Worm (Caenorhabditis elegans): ENCODE data around the gene nep-13.

Gene nep-13

DNA sequence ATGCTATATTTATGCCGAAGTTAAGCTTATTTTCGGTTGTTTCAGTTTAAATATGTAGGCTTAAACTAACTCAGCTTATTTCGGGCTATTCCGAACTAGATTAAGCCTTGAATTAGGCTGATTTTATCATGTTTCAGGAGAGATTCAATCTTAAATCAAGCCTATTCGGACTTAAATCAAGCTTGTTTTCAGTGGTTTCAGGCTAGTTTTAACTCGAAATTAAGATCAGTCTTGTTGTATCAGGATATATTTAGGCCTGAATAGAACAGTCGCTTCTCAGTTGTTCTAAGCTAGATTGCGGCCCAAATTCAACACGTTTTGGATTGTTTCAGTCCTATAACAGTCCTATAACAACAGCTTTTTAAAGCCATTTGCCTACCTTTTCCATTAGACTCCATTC, 30.7 kb upstream of the nep-13 start:
- no peak for TF ChIP-seq zag-1 (tag; optimal IDR thresholded peaks at IDR 0.05)
- no peak for TF ChIP-seq ceh-16 (tag; optimal IDR thresholded peaks at IDR 0.05)
- no peak for TF ChIP-seq mab-5 (tag; optimal IDR thresholded peaks at IDR 0.05)
- no peak for TF ChIP-seq nhr-23 (tag; optimal IDR thresholded peaks at IDR 0.05)
- no peak for TF ChIP-seq Y55F3AM.14 (GFP tag; optimal IDR thresholded peaks at IDR 0.05)

DNA sequence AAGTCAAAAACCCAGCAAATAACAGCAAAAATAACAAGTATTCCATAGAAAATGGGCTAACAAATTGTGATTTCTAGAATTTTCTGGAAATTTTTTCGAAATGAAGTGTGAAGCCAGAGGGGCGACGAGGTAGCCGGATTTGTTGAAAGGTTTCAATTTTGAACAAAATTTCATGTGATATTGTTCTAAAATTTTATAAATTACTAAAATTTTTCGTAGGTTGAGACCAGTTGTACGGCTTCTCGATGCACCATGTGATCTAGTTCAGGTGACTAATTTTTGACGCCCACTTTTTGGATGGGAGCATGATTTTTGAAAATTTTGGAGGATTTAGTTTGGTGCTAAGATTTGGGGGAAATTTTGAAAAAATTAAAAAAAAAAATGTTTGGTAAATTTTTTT, 23.2 kb upstream of the nep-13 start, which contains the start of gene gcy-19:
gcy-19 (minus strand) TSS at position 101 of the 400 bp plus-strand sequence.
- TF ChIP-seq ceh-16 (tag; optimal IDR thresholded peaks at IDR 0.05) = no peak
- TF ChIP-seq nhr-23 (tag; optimal IDR thresholded peaks at IDR 0.05) = no peak
- TF ChIP-seq aly-2 (tag; optimal IDR thresholded peaks at IDR 0.05) = no peak
- no peak for TF ChIP-seq dmd-4 (tag; optimal IDR thresholded peaks at IDR 0.05)
- no peak for TF ChIP-seq skn-1 (tag; optimal IDR thresholded peaks at IDR 0.05)

DNA sequence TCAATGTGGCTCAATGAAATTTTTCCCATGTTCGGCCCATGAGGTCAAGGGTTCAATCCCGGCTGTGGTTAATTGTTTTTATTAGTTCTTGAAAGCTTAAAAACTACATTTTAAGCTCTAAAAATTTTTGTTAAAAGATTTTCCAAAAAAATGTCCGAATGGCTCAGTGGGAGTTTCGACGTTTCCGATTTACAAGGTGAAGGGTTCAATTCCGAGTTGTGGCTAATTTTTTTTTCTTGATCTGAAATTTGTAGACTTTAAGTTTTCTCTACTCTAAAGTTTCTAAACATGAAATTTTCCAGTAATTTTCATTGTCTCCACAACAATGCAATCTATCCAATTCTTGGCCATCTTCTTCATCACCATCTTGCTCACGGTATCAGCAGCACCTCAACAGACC, 19.9 kb upstream of the nep-13 start, which contains the start of gene F02E11.2:
F02E11.2 (plus strand) TSS at position 301 of the 400 bp plus-strand sequence.
- TF ChIP-seq snpc-4 (tag; optimal IDR thresholded peaks at IDR 0.05) (no peak), Y55F3AM.14 (GFP tag; optimal IDR thresholded peaks at IDR 0.05) (no peak), C34F6.9 (tag; optimal IDR thresholded peaks at IDR 0.05) (no peak), nhr-11 (tag; optimal IDR thresholded peaks at IDR 0.05) (no peak), ztf-1 (GFP tag; conservative IDR thresholded peaks at IDR 0.05) (no peak), unc-55 (GFP tag; optimal IDR thresholded peaks at IDR 0.05) (no peak)

DNA sequence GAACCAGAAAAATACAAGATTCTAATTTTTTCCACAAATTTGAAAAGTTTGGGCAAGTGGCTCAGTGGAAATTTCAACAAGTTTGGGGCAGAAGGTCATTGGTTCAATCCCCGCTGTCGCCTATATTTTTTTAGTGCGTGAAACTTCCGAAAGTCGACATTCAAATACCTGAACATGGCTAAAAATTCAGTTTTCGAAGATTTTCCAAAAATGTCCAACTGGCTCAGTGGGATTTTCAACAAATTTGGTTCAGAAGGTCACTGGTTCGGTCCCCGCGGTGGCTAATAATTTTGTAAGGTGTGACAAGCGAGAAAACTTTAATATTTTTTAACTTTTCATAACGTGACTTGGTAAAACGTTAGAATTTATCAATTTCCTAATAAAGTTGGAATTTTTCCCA, 17.7 kb upstream of the nep-13 start:
- TF ChIP-seq alr-1 (tag; optimal IDR thresholded peaks at IDR 0.05) (no peak), R02D3.7 (tag; optimal IDR thresholded peaks at IDR 0.05) (no peak)

DNA sequence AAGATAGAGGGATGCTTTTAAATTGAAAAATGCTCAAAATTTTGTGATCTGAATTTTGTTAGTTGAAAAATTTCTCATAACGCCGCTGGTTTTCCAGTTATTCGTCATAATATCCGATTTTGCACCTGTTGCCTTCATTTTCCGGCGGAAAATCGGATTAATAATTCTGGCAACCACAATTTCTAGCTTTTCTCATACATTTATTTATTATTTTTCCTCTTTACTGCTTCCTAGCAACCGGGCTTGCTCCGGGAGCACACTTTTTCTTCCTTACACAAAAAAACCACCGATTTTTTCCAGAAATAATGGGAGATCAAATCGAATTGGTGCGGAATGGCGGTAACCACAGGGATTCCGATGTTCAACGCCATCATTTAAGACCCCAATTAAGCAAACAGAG, 15.1 kb upstream of the nep-13 start, which contains the start of gene F02E11.7:
F02E11.7 (plus strand) TSS at position 301 of the 400 bp plus-strand sequence.
- TF ChIP-seq nhr-25 (tag; optimal IDR thresholded peaks at IDR 0.05) (no peak), nhr-23 (tag; optimal IDR thresholded peaks at IDR 0.05) (no peak), ZK546.5 (tag; optimal IDR thresholded peaks at IDR 0.05) (no peak), snpc-4 (tag; optimal IDR thresholded peaks at IDR 0.05) (no peak), peb-1 (tag; optimal IDR thresholded peaks at IDR 0.05) (no peak), elt-3 (tag; optimal IDR thresholded peaks at IDR 0.05) (no peak), nhr-6 (tag; optimal IDR thresholded peaks at IDR 0.05) (no peak), lin-13 (GFP tag; optimal IDR thresholded peaks at IDR 0.05) (no peak), ceh-16 (tag; optimal IDR thresholded peaks at IDR 0.05) (no peak), sma-9 (GFP tag; optimal IDR thresholded peaks at IDR 0.05) (no peak), sma-9 (tag; optimal IDR thresholded peaks at IDR 0.05) (no peak), nhr-11 (tag; optimal IDR thresholded peaks at IDR 0.05) (no peak), elt-1 (tag; optimal IDR thresholded peaks at IDR 0.05) (no peak), alr-1 (tag; optimal IDR thresholded peaks at IDR 0.05) (no peak), R02D3.7 (tag; optimal IDR thresholded peaks at IDR 0.05) (no peak), fos-1 (tag; optimal IDR thresholded peaks at IDR 0.05) (no peak), ceh-82 (tag; optimal IDR thresholded peaks at IDR 0.05) (no peak)

DNA sequence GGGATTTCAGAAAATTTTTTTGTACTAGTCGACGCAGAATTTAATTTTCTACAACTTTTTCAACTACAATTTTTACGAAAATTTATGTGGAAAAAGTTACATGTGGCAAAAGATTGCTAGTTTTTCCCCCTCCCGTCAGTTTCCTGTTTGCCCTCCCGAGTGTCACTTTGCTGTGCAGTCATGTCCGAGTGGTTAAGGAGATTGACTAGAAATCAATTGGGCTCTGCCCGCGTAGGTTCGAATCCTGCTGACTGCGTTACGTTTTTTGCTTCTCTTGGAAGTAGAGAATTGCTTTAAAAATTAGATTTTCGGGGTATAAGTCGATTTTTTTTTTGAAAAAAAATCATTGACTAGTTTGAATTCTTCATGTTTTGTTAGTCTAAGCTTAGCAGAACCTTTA, 14.6 kb upstream of the nep-13 start:
- TF ChIP-seq crh-2 (tag; optimal IDR thresholded peaks at IDR 0.05) (peak; percentile 12), elt-3 (tag; optimal IDR thresholded peaks at IDR 0.05) (no peak)

DNA sequence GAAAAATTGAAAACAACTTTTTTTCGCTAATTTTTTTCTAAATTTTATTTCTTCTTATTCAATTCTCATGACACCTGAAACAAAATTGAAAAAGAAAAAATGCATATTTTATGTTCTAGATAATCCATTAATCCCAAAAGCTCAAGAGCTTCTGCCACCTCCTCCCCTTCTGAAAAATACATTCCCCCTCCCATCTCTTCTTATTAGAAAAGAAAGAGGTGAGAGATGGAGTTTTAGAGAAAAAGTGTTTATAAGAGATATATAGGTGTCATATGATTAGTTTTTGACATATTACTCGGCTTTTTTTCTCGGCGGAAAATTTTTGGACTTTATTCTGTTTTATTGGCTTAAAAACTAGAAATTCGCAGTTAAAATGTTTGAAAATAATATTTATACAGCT, 11.9 kb upstream of the nep-13 start:
- TF ChIP-seq nhr-11 (tag; optimal IDR thresholded peaks at IDR 0.05) (no peak), unc-39 (tag; optimal IDR thresholded peaks at IDR 0.05) (no peak), ztf-11 (tag; optimal IDR thresholded peaks at IDR 0.05) (no peak), aly-2 (tag; optimal IDR thresholded peaks at IDR 0.05) (no peak), peb-1 (tag; optimal IDR thresholded peaks at IDR 0.05) (no peak), lsy-2 (tag; optimal IDR thresholded peaks at IDR 0.05) (peak in 1 of 2 experiments; percentile 38), nhr-10 (tag; optimal IDR thresholded peaks at IDR 0.05) (no peak), mbf-1 (tag; optimal IDR thresholded peaks at IDR 0.05) (no peak), mab-5 (tag; optimal IDR thresholded peaks at IDR 0.05) (no peak), crh-2 (tag; optimal IDR thresholded peaks at IDR 0.05) (no peak), ztf-1 (GFP tag; conservative IDR thresholded peaks at IDR 0.05) (no peak), elt-1 (tag; optimal IDR thresholded peaks at IDR 0.05) (no peak), unc-55 (GFP tag; optimal IDR thresholded peaks at IDR 0.05) (peak; percentile 66), nhr-237 (tag; optimal IDR thresholded peaks at IDR 0.05) (no peak), zag-1 (tag; optimal IDR thresholded peaks at IDR 0.05) (no peak), skn-1 (tag; optimal IDR thresholded peaks at IDR 0.05) (no peak), nhr-129 (tag; optimal IDR thresholded peaks at IDR 0.05) (no peak), sem-4 (tag; optimal IDR thresholded peaks at IDR 0.05) (no peak), egl-27 (tag; optimal IDR thresholded peaks at IDR 0.05) (no peak), C34F6.9 (tag; optimal IDR thresholded peaks at IDR 0.05) (peak; percentile 66), ceh-82 (tag; optimal IDR thresholded peaks at IDR 0.05) (no peak), gmeb-1 (tag; optimal IDR thresholded peaks at IDR 0.05) (no peak), ZK546.5 (tag; optimal IDR thresholded peaks at IDR 0.05) (no peak)

Data from whole organism, L2 larva.